Worm (Caenorhabditis elegans) whole organism, mixed stage, embryonic: Measurements from ENCODE around the gene frm-5.1.
"Not testable (repeated sequence)": the region's sequence is repeated elsewhere in the genome, so short reads cannot be mapped to it uniquely, and the experiment has no call there.

Experiments
- M03D4.4 ChIP-seq: sonication (generic microtip); optimal IDR thresholded peaks from 2 replicates; lab custom pipeline; 2017; ENCODE audit warnings: mild to moderate bottlenecking, missing genetic modification characterization, missing compliant biosample characterization
- bed-3 ChIP-seq: fragments of 200-800 bp; sonication (Bioruptor generic); optimal IDR thresholded peaks from 3 replicates; lab custom pipeline; 2018; ENCODE audit warnings: mild to moderate bottlenecking, missing genetic modification characterization, moderate library complexity, missing compliant biosample characterization
- blmp-1 ChIP-seq: fragments of 150-350 bp; optimal IDR thresholded peaks from 2 replicates; lab custom pipeline; 2014; ENCODE audit warnings: missing biosample characterization, missing genetic modification characterization
- ceh-39 ChIP-seq: fragments of 150-350 bp; optimal IDR thresholded peaks from 2 replicates; lab custom pipeline; 2014; ENCODE audit warnings: missing biosample characterization, missing genetic modification characterization
- ceh-43 ChIP-seq: fragments of 200-800 bp; sonication (Bioruptor generic); optimal IDR thresholded peaks from 2 replicates; lab custom pipeline; 2018; ENCODE audit warnings: mild to moderate bottlenecking, missing genetic modification characterization, moderate library complexity, missing compliant biosample characterization
- ceh-83 ChIP-seq: fragments of 200-800 bp; sonication (Bioruptor generic); optimal IDR thresholded peaks from 2 replicates; lab custom pipeline; 2018; ENCODE audit warnings: mild to moderate bottlenecking, missing genetic modification characterization, missing compliant biosample characterization
- ces-1 ChIP-seq: fragments of 150-350 bp; optimal IDR thresholded peaks from 2 replicates; lab custom pipeline; 2014; ENCODE audit warnings: missing biosample characterization, missing genetic modification reagents, missing genetic modification characterization
- cnd-1 ChIP-seq: fragments of 200-800 bp; sonication (Bioruptor generic); optimal IDR thresholded peaks from 2 replicates; lab custom pipeline; 2018; ENCODE audit warnings: mild to moderate bottlenecking, missing genetic modification characterization, missing compliant biosample characterization
- drap-1 ChIP-seq: fragments of 200-800 bp; sonication (Bioruptor generic); optimal IDR thresholded peaks from 3 replicates; lab custom pipeline; 2018; ENCODE audit warnings: mild to moderate bottlenecking, missing genetic modification characterization, missing compliant biosample characterization
- elt-1 ChIP-seq: sonication (generic microtip); optimal IDR thresholded peaks from 2 replicates; lab custom pipeline; 2017; ENCODE audit warnings: missing genetic modification characterization, mild to moderate bottlenecking, missing compliant biosample characterization, antibody characterized with exemption, moderate library complexity, borderline replicate concordance; ENCODE audit not compliant: insufficient read depth
- elt-3 ChIP-seq: fragments of 150-350 bp; optimal IDR thresholded peaks from 2 replicates; lab custom pipeline; 2014; ENCODE audit warnings: missing biosample characterization, missing genetic modification characterization
- flh-1 ChIP-seq: fragments of 200-800 bp; sonication (Bioruptor generic); optimal IDR thresholded peaks from 2 replicates; lab custom pipeline; 2018; ENCODE audit warnings: mild to moderate bottlenecking, missing genetic modification characterization, moderate library complexity, missing compliant biosample characterization
- ham-2 ChIP-seq: fragments of 200-800 bp; sonication (Bioruptor generic); optimal IDR thresholded peaks from 2 replicates; lab custom pipeline; 2018; ENCODE audit warnings: mild to moderate bottlenecking, missing genetic modification characterization, missing compliant biosample characterization
- hlh-1 ChIP-seq: fragments of 150-350 bp; optimal IDR thresholded peaks from 2 replicates; lab custom pipeline; 2014; ENCODE audit warnings: missing biosample characterization, missing genetic modification reagents, missing genetic modification characterization
- lin-13 ChIP-seq: fragments of 150-350 bp; optimal IDR thresholded peaks from 2 replicates; lab custom pipeline; 2014; ENCODE audit warnings: missing biosample characterization, missing genetic modification characterization
- lin-32 ChIP-seq: fragments of 200-800 bp; sonication (Bioruptor generic); optimal IDR thresholded peaks from 2 replicates; lab custom pipeline; 2018; ENCODE audit warnings: mild to moderate bottlenecking, missing genetic modification characterization, missing compliant biosample characterization
- lsy-2 ChIP-seq: fragments of 150-350 bp; optimal IDR thresholded peaks from 2 replicates; lab custom pipeline; 2014; ENCODE audit warnings: missing biosample characterization, missing genetic modification characterization
- mab-5 ChIP-seq: fragments of 150-350 bp; optimal IDR thresholded peaks from 2 replicates; lab custom pipeline; 2014; ENCODE audit warnings: missing biosample characterization, missing genetic modification characterization
- mep-1 ChIP-seq: fragments of 150-350 bp; optimal IDR thresholded peaks from 2 replicates; lab custom pipeline; 2017; ENCODE audit warnings: missing biosample characterization, missing genetic modification reagents, missing genetic modification characterization, inconsistent platforms
- mls-2 ChIP-seq: sonication (generic microtip); optimal IDR thresholded peaks from 2 replicates; lab custom pipeline; 2016; ENCODE audit warnings: mild to moderate bottlenecking, missing genetic modification characterization, moderate library complexity, missing compliant biosample characterization
- nhr-12 ChIP-seq: fragments of 150-350 bp; optimal IDR thresholded peaks from 2 replicates; lab custom pipeline; 2014; ENCODE audit warnings: missing biosample characterization, missing genetic modification characterization
- nhr-2 ChIP-seq: fragments of 150-350 bp; optimal IDR thresholded peaks from 2 replicates; lab custom pipeline; 2014; ENCODE audit warnings: missing biosample characterization, missing genetic modification characterization
- nhr-237 ChIP-seq: fragments of 150-350 bp; optimal IDR thresholded peaks from 2 replicates; lab custom pipeline; 2014; ENCODE audit warnings: missing biosample characterization, missing genetic modification characterization
- nhr-28 ChIP-seq: fragments of 150-350 bp; optimal IDR thresholded peaks from 2 replicates; lab custom pipeline; 2014; ENCODE audit warnings: missing biosample characterization, missing genetic modification characterization
- nhr-76 ChIP-seq: sonication (generic microtip); optimal IDR thresholded peaks from 2 replicates; lab custom pipeline; 2017; ENCODE audit warnings: missing biosample characterization, missing genetic modification characterization
- pha-4 ChIP-seq: fragments of 150-350 bp; optimal IDR thresholded peaks from 2 replicates; lab custom pipeline; 2018; ENCODE audit warnings: missing biosample characterization, missing genetic modification reagents, missing genetic modification characterization
- sem-2 ChIP-seq: fragments of 200-800 bp; sonication (Bioruptor generic); optimal IDR thresholded peaks from 2 replicates; lab custom pipeline; 2018; ENCODE audit warnings: mild to moderate bottlenecking, missing genetic modification characterization, missing compliant biosample characterization
- snpc-4 ChIP-seq: fragments of 150-350 bp; optimal IDR thresholded peaks from 2 replicates; lab custom pipeline; 2014; ENCODE audit warnings: missing biosample characterization, missing genetic modification characterization
- sptf-1 ChIP-seq: sonication (generic microtip); optimal IDR thresholded peaks from 2 replicates; lab custom pipeline; 2017; ENCODE audit warnings: mild to moderate bottlenecking, missing genetic modification characterization, moderate library complexity, missing compliant biosample characterization
- tbx-8 ChIP-seq: fragments of 200-800 bp; sonication (Bioruptor generic); optimal IDR thresholded peaks from 2 replicates; lab custom pipeline; 2018; ENCODE audit warnings: mild to moderate bottlenecking, missing genetic modification characterization, moderate library complexity, missing compliant biosample characterization
- unc-120 ChIP-seq: sonication (generic microtip); optimal IDR thresholded peaks from 2 replicates; lab custom pipeline; 2017; ENCODE audit warnings: missing genetic modification characterization, missing compliant biosample characterization; ENCODE audit not compliant: poor library complexity, severe bottlenecking
- unc-39 ChIP-seq: fragments of 150-350 bp; optimal IDR thresholded peaks from 2 replicates; lab custom pipeline; 2014; ENCODE audit warnings: missing biosample characterization, missing genetic modification characterization
- unc-62 ChIP-seq: fragments of 150-350 bp; optimal IDR thresholded peaks from 2 replicates; lab custom pipeline; 2014; ENCODE audit warnings: missing biosample characterization, missing genetic modification reagents, missing genetic modification characterization
- zip-8 ChIP-seq: fragments of 150-350 bp; optimal IDR thresholded peaks from 2 replicates; lab custom pipeline; 2014; ENCODE audit warnings: missing biosample characterization, missing genetic modification characterization
- ztf-11 ChIP-seq: fragments of 150-350 bp; optimal IDR thresholded peaks from 2 replicates; lab custom pipeline; 2014; ENCODE audit warnings: missing biosample characterization, missing genetic modification characterization

frm-5.1 gene

DNA sequence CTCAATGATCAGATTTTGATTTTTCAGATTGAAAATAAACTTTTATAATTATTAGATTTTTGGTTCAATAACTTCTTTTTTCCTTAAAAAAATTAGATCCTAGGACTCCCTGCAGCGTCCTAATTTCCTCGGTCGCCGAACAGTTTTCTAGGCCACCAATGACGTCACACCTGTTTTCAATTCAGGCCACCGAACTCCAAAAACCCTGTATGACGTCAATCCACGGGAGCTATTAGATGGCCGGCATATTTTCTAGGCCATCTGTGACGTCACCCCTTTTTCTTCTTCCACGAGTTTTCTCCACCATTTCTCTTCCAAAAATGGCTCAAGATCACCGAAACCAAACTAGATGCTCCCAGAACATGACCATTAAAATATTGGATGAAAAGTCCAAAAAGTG lies 22.6 kb upstream of the frm-5.1 start:
- no peak for TF ChIP-seq lsy-2
- TF ChIP-seq zip-8 (tag; lab: Kevin White, UChicago) = peak; percentile 95

DNA sequence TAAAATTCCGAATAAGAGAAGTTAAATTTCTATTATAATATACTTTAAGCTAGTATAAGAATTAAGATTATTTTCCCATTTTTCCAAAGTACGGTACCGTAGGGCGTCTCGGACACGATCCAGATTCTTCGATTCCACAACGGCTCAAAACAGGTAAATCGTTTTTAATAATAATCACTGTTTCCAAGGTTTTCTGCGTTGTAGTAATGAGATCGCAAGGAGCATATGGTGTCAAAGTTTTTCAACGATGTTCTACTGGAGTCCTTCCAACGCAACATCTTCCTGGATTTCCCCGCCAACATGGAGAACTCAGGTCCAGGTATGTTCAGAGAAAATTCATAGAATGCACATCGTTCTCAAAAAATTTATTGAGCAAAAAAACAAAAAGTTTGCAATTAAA lies 12.8 kb upstream of the frm-5.1 start, which contains the start of gene T05C7.7:
T05C7.7 (plus strand) TSS at position 301 of the 400 bp plus-strand sequence.
- TF ChIP-seq elt-1, mep-1, sptf-1 (tag; lab: Kevin White, UChicago): not testable (repeated sequence)

DNA sequence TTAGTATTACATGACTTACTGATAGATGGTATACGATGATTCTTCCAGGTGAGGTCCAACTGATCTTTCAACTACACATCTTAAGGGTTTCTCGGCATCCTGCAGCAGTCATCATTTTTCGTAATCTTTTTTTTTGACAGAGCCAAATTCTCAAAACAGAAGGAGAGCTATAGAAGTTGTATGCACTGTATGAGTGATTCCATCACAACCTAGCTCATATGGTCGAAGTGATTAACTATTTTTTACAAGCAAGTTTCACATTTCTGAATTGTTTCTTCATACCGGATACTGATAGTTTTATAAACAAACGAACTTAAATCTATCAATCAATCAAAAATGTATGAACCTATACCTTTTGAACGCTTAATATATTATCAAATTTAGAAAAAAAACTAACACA lies 10.1 kb upstream of the frm-5.1 start, which contains the start of gene T05C7.5:
T05C7.5 (minus strand) TSS at position 101 of the 400 bp plus-strand sequence.
- TF ChIP-seq nhr-28 (tag; lab: Kevin White, UChicago) = no peak
- TF ChIP-seq M03D4.4 (tag; lab: Kevin White, UChicago) = no peak
- no peak for TF ChIP-seq drap-1
- no peak for TF ChIP-seq cnd-1 (tag; lab: Kevin White, UChicago)
- no peak for TF ChIP-seq sem-2
- no peak for TF ChIP-seq ces-1 (GFP tag; lab: Kevin White, UChicago)
- TF ChIP-seq snpc-4 (tag; lab: Kevin White, UChicago) = no peak
- no peak for TF ChIP-seq lsy-2
- no peak for TF ChIP-seq nhr-76 (tag; lab: Kevin White, UChicago)
- TF ChIP-seq ceh-83 = no peak
- no peak for TF ChIP-seq zip-8 (tag; lab: Kevin White, UChicago)
- TF ChIP-seq nhr-2 (tag; lab: Kevin White, UChicago) = no peak
- no peak for TF ChIP-seq unc-39 (tag; lab: Kevin White, UChicago)
- TF ChIP-seq ham-2 (GFP tag; lab: Kevin White, UChicago) = no peak
- no peak for TF ChIP-seq bed-3 (GFP tag; lab: Kevin White, UChicago)
- no peak for TF ChIP-seq nhr-12 (tag; lab: Kevin White, UChicago)
- TF ChIP-seq blmp-1 = no peak
- TF ChIP-seq elt-1 (tag; lab: Kevin White, UChicago) = no peak
- TF ChIP-seq, all 35 proteins: peak for 0

DNA sequence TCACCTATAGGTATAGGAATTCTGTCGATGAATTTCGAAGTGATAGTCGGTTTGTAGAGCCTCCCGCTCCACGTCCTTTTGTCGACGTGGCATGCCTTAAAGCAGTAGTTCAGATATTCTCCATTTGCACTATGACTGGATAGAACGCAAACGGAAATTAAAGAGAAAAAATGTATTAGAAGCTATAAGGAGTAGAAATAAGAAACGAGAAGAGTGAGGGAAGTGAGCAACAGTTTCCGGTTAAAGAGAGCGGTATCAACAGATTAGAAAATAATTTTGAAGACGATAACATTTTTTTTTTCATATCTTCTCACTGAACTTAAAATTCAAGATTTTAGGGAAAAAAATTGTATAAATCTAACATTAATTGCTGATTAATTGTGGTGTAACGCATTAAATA lies 4.9 kb upstream of the frm-5.1 start, which contains the start of gene T05C7.4:
T05C7.4 (minus strand) TSS at position 101 of the 400 bp plus-strand sequence.
- TF ChIP-seq mab-5 (tag; lab: Kevin White, UChicago) (no peak), sem-2 (no peak), snpc-4 (tag; lab: Kevin White, UChicago) (no peak), M03D4.4 (tag; lab: Kevin White, UChicago) (no peak), ceh-43 (GFP tag; lab: Kevin White, UChicago) (no peak), unc-120 (no peak), ceh-83 (no peak), elt-3 (tag; lab: Kevin White, UChicago) (no peak), unc-39 (tag; lab: Kevin White, UChicago) (no peak), nhr-76 (tag; lab: Kevin White, UChicago) (no peak), mls-2 (tag; lab: Kevin White, UChicago) (no peak), tbx-8 (GFP tag; lab: Kevin White, UChicago) (no peak), nhr-237 (tag; lab: Kevin White, UChicago) (no peak), nhr-12 (tag; lab: Kevin White, UChicago) (no peak), ceh-39 (tag; lab: Kevin White, UChicago) (no peak), sptf-1 (tag; lab: Kevin White, UChicago) (no peak), ham-2 (GFP tag; lab: Kevin White, UChicago) (no peak), zip-8 (tag; lab: Kevin White, UChicago) (no peak), bed-3 (GFP tag; lab: Kevin White, UChicago) (no peak)
- TF ChIP-seq, all 35 proteins: peak for 0

DNA sequence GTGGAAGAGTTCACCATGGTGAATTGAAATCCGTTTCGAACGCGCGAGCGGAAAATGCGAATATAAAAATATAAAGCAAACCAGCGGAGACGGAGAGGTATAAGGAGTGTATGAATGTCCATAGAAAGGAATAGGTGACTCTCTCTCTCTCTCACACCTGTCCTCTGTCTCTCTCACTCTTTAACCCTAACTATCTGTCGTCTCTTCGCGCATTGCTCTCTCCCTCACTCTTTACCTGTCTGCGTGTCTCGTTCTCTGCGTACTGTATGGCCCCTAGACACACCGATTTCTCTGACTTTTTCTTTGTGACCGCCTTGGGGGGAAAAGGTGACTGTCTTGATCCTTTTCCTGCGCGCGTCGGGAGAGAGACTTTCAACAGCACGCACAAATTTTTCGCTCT lies 2.5 kb upstream of the frm-5.1 start:
- TF ChIP-seq ceh-83 (no peak), blmp-1 (no peak), mab-5 (tag; lab: Kevin White, UChicago) (no peak), elt-1 (tag; lab: Kevin White, UChicago) (no peak), hlh-1 (tag; lab: Kevin White, UChicago) (no peak), drap-1 (peak; percentile 55), nhr-12 (tag; lab: Kevin White, UChicago) (no peak), nhr-2 (tag; lab: Kevin White, UChicago) (peak; percentile 42), lsy-2 (no peak), pha-4 (tag; lab: Kevin White, UChicago) (peak; percentile 63), tbx-8 (GFP tag; lab: Kevin White, UChicago) (no peak), snpc-4 (tag; lab: Kevin White, UChicago) (no peak), ces-1 (GFP tag; lab: Kevin White, UChicago) (no peak), M03D4.4 (tag; lab: Kevin White, UChicago) (no peak), zip-8 (tag; lab: Kevin White, UChicago) (no peak), ceh-39 (tag; lab: Kevin White, UChicago) (no peak), lin-13 (no peak), bed-3 (GFP tag; lab: Kevin White, UChicago) (no peak), nhr-28 (tag; lab: Kevin White, UChicago) (no peak), unc-62 (no peak), ceh-43 (GFP tag; lab: Kevin White, UChicago) (no peak), unc-120 (peak; percentile 16), nhr-237 (tag; lab: Kevin White, UChicago) (peak; percentile 69), lin-32 (GFP tag; lab: Kevin White, UChicago) (no peak), sem-2 (no peak), nhr-76 (tag; lab: Kevin White, UChicago) (no peak), sptf-1 (tag; lab: Kevin White, UChicago) (peak; percentile 29), elt-3 (tag; lab: Kevin White, UChicago) (no peak), mep-1 (tag; lab: Kevin White, UChicago) (peak; percentile 17), mls-2 (tag; lab: Kevin White, UChicago) (peak; percentile 13), ztf-11 (tag; lab: Kevin White, UChicago) (no peak), flh-1 (GFP tag; lab: Kevin White, UChicago) (no peak), cnd-1 (tag; lab: Kevin White, UChicago) (no peak), ham-2 (GFP tag; lab: Kevin White, UChicago) (no peak), unc-39 (tag; lab: Kevin White, UChicago) (no peak)
